Fruit fly (Drosophila melanogaster) whole organism, embryonic: ENCODE data around the gene Pop5.

Experiments
- B-H1 ChIP-seq: fragments of 200-800 bp; sonication (Bioruptor generic); IDR thresholded peaks from 3 replicates; pipeline ENCODE4 v1.3.6; 2022; ENCODE audit warnings: missing biosample characterization, missing genetic modification characterization
- C15 ChIP-seq: fragments of 200-800 bp; sonication (Bioruptor generic); IDR thresholded peaks from 3 replicates; pipeline ENCODE4 v1.3.6; 2022; ENCODE audit warnings: missing biosample characterization, missing genetic modification characterization
- CG10321 ChIP-seq: fragments of 200-800 bp; sonication (Bioruptor generic); IDR thresholded peaks from 2 replicates; pipeline ENCODE4 v1.3.6; 2022; ENCODE audit warnings: missing biosample characterization, missing genetic modification characterization
- CG11456 ChIP-seq: fragments of 200-800 bp; sonication (Bioruptor generic); IDR thresholded peaks from 3 replicates; pipeline ENCODE4 v1.3.6; 2022; ENCODE audit warnings: missing biosample characterization, missing genetic modification characterization
- CG12104 ChIP-seq: fragments of 200-800 bp; sonication (Bioruptor generic); optimal IDR thresholded peaks from 3 replicates; lab custom pipeline; 2016; ENCODE audit warnings: missing biosample characterization, missing genetic modification characterization
- CG12769 ChIP-seq: fragments of 200-800 bp; sonication (Bioruptor generic); optimal IDR thresholded peaks from 2 replicates; lab custom pipeline; 2019; ENCODE audit warnings: missing biosample characterization, mild to moderate bottlenecking, missing genetic modification characterization, moderate library complexity
- CG13624 ChIP-seq: fragments of 200-800 bp; sonication (Bioruptor generic); optimal IDR thresholded peaks from 2 replicates; lab custom pipeline; 2016; ENCODE audit warnings: missing biosample characterization, missing genetic modification characterization
- CG1647 ChIP-seq: fragments of 200-800 bp; sonication (Bioruptor generic); optimal IDR thresholded peaks from 3 replicates; lab custom pipeline; 2016; ENCODE audit warnings: missing biosample characterization, missing genetic modification characterization
- CG17802 ChIP-seq: fragments of 200-800 bp; sonication (Bioruptor generic); optimal IDR thresholded peaks from 2 replicates; lab custom pipeline; 2018; ENCODE audit warnings: missing biosample characterization, mild to moderate bottlenecking, missing genetic modification characterization, moderate library complexity
- CG17829 ChIP-seq: fragments of 200-800 bp; optimal IDR thresholded peaks from 2 replicates; lab custom pipeline; 2019; ENCODE audit warnings: missing biosample characterization, mild to moderate bottlenecking, missing genetic modification characterization, moderate library complexity
- CG2116 ChIP-seq: fragments of 200-800 bp; sonication (Bioruptor generic); optimal IDR thresholded peaks from 3 replicates; lab custom pipeline; 2018; ENCODE audit warnings: missing biosample characterization, mild to moderate bottlenecking, missing genetic modification characterization
- CG4282 ChIP-seq: fragments of 200-800 bp; sonication (Bioruptor generic); optimal IDR thresholded peaks from 2 replicates; lab custom pipeline; 2016; ENCODE audit warnings: missing biosample characterization, missing genetic modification characterization
- CG4360 ChIP-seq: fragments of 200-800 bp; sonication (Bioruptor generic); IDR thresholded peaks from 2 replicates; pipeline ENCODE4 v1.3.6; 2022; ENCODE audit warnings: missing biosample characterization, missing genetic modification characterization
- CG6689 ChIP-seq: fragments of 200-800 bp; sonication (Bioruptor generic); IDR thresholded peaks from 2 replicates; pipeline ENCODE4 v1.3.6; 2022; ENCODE audit warnings: missing biosample characterization, missing genetic modification characterization
- CG9932 ChIP-seq: fragments of 200-800 bp; sonication (Bioruptor generic); IDR thresholded peaks from 2 replicates; pipeline ENCODE4 v1.3.6; 2022; ENCODE audit warnings: missing biosample characterization, missing genetic modification characterization
- Fer1 ChIP-seq: fragments of 200-800 bp; sonication (Bioruptor generic); optimal IDR thresholded peaks from 2 replicates; lab custom pipeline; 2017; ENCODE audit warnings: missing biosample characterization, mild to moderate bottlenecking, missing genetic modification characterization
- Fer3 ChIP-seq: fragments of 200-800 bp; sonication (Bioruptor generic); optimal IDR thresholded peaks from 2 replicates; lab custom pipeline; 2018; ENCODE audit warnings: missing biosample characterization, mild to moderate bottlenecking, missing genetic modification characterization, moderate library complexity
- HLH3B ChIP-seq: fragments of 200-800 bp; sonication (Bioruptor generic); IDR thresholded peaks from 2 replicates; pipeline ENCODE4 v1.3.6; 2022; ENCODE audit warnings: missing biosample characterization, missing genetic modification characterization
- Hmr ChIP-seq: fragments of 200-800 bp; sonication (Bioruptor generic); optimal IDR thresholded peaks from 3 replicates; lab custom pipeline; 2017; ENCODE audit warnings: mild to moderate bottlenecking, missing biosample characterization, missing genetic modification reagents, missing genetic modification characterization
- Hsf ChIP-seq: fragments of 200-800 bp; sonication (Bioruptor generic); optimal IDR thresholded peaks from 3 replicates; lab custom pipeline; 2016; ENCODE audit warnings: missing biosample characterization, missing genetic modification characterization
- Max ChIP-seq: fragments of 200-800 bp; sonication (Bioruptor generic); optimal IDR thresholded peaks from 2 replicates; lab custom pipeline; 2016; ENCODE audit warnings: missing biosample characterization, mild to moderate bottlenecking, missing genetic modification characterization
- Myb ChIP-seq: fragments of 200-800 bp; sonication (Bioruptor generic); optimal IDR thresholded peaks from 2 replicates; lab custom pipeline; 2016; ENCODE audit warnings: missing biosample characterization, missing genetic modification characterization
- Nf-YB ChIP-seq: fragments of 200-800 bp; sonication (Bioruptor generic); optimal IDR thresholded peaks from 3 replicates; lab custom pipeline; 2019; ENCODE audit warnings: missing biosample characterization, mild to moderate bottlenecking, missing genetic modification characterization, moderate library complexity
- Ptx1 ChIP-seq: fragments of 200-800 bp; sonication (Bioruptor generic); IDR thresholded peaks from 2 replicates; pipeline ENCODE4 v1.3.6; 2022; ENCODE audit warnings: missing biosample characterization, missing genetic modification characterization
- amos ChIP-seq: fragments of 200-800 bp; sonication (Bioruptor generic); IDR thresholded peaks from 2 replicates; pipeline ENCODE4 v1.3.6; 2022; ENCODE audit warnings: missing biosample characterization, missing genetic modification characterization; ENCODE audit not compliant: partially characterized antibody
- ap ChIP-seq: fragments of 200-800 bp; sonication (Bioruptor generic); IDR thresholded peaks from 2 replicates; pipeline ENCODE4 v1.3.6; 2022; ENCODE audit warnings: missing biosample characterization, missing genetic modification characterization
- ara ChIP-seq: fragments of 200-800 bp; sonication (Bioruptor generic); IDR thresholded peaks from 2 replicates; pipeline ENCODE4 v1.3.6; 2022; ENCODE audit warnings: missing biosample characterization, missing genetic modification characterization
- chn ChIP-seq: fragments of 200-800 bp; sonication (Bioruptor generic); optimal IDR thresholded peaks from 2 replicates; lab custom pipeline; 2016; ENCODE audit warnings: missing biosample characterization, missing genetic modification characterization
- ci ChIP-seq: fragments of 200-800 bp; sonication (Bioruptor generic); IDR thresholded peaks from 3 replicates; pipeline ENCODE4 v1.3.6; 2022; ENCODE audit warnings: missing biosample characterization, missing genetic modification characterization
- dati ChIP-seq: fragments of 200-800 bp; sonication (Bioruptor generic); IDR thresholded peaks from 2 replicates; pipeline ENCODE4 v1.3.6; 2022; ENCODE audit warnings: missing biosample characterization, missing genetic modification characterization
- ftz-f1 ChIP-seq: fragments of 200-800 bp; sonication (Bioruptor generic); optimal IDR thresholded peaks from 2 replicates; lab custom pipeline; 2016; ENCODE audit warnings: missing biosample characterization, missing genetic modification characterization
- fu2 ChIP-seq: fragments of 200-800 bp; sonication (Bioruptor generic); optimal IDR thresholded peaks from 2 replicates; lab custom pipeline; 2016; ENCODE audit warnings: missing biosample characterization, missing genetic modification characterization
- gcm2 ChIP-seq: fragments of 200-800 bp; sonication (Bioruptor generic); optimal IDR thresholded peaks from 2 replicates; lab custom pipeline; 2016; ENCODE audit warnings: missing biosample characterization, missing genetic modification characterization
- insv ChIP-seq, 2 experiments: fragments of 200-800 bp; sonication (Bioruptor generic); optimal IDR thresholded peaks; 3 replicates each; lab custom pipeline; 2016 to 2018; ENCODE audit warnings: missing biosample characterization in 2 of 2, missing genetic modification characterization in 2 of 2
- inv ChIP-seq: fragments of 200-800 bp; sonication (Bioruptor generic); IDR thresholded peaks from 2 replicates; pipeline ENCODE4 v1.3.6; 2022; ENCODE audit warnings: missing biosample characterization, missing genetic modification characterization; ENCODE audit not compliant: partially characterized antibody
- ken ChIP-seq: fragments of 200-800 bp; sonication (Bioruptor generic); IDR thresholded peaks from 3 replicates; pipeline ENCODE4 v1.3.6; 2022; ENCODE audit warnings: missing biosample characterization, missing genetic modification characterization
- knrl ChIP-seq: fragments of 200-800 bp; sonication (Bioruptor generic); IDR thresholded peaks from 3 replicates; pipeline ENCODE4 v1.3.6; 2022; ENCODE audit warnings: missing biosample characterization, missing genetic modification characterization; ENCODE audit not compliant: partially characterized antibody
- mam ChIP-seq: fragments of 200-800 bp; sonication (Bioruptor generic); optimal IDR thresholded peaks from 3 replicates; lab custom pipeline; 2016; ENCODE audit warnings: missing biosample characterization, missing genetic modification characterization
- row ChIP-seq: fragments of 200-800 bp; sonication (Bioruptor generic); IDR thresholded peaks from 3 replicates; pipeline ENCODE4 v1.3.6; 2022; ENCODE audit warnings: missing biosample characterization, missing genetic modification characterization
- salm ChIP-seq: fragments of 200-800 bp; sonication (Bioruptor generic); optimal IDR thresholded peaks from 2 replicates; lab custom pipeline; 2018; ENCODE audit warnings: missing biosample characterization, mild to moderate bottlenecking, missing genetic modification characterization
- sisA ChIP-seq: fragments of 200-800 bp; sonication (Bioruptor generic); IDR thresholded peaks from 2 replicates; pipeline ENCODE4 v1.3.6; 2022; ENCODE audit warnings: missing biosample characterization, missing genetic modification characterization
- slp2 ChIP-seq: fragments of 200-800 bp; sonication (Bioruptor generic); optimal IDR thresholded peaks from 2 replicates; lab custom pipeline; 2016; ENCODE audit warnings: missing biosample characterization, missing genetic modification characterization
- sna ChIP-seq: fragments of 200-800 bp; sonication (Bioruptor generic); IDR thresholded peaks from 2 replicates; pipeline ENCODE4 v1.3.6; 2022; ENCODE audit warnings: missing biosample characterization, missing genetic modification characterization; ENCODE audit not compliant: partially characterized antibody
- tio ChIP-seq: fragments of 200-800 bp; sonication (Bioruptor generic); optimal IDR thresholded peaks from 2 replicates; lab custom pipeline; 2017; ENCODE audit warnings: missing biosample characterization, missing genetic modification characterization, inconsistent platforms
- tll ChIP-seq, 2 experiments: fragments of 200-800 bp in 1 of 2; fragments of >200 bp in 1 of 2; sonication (Bioruptor generic) in 1 of 2; optimal IDR thresholded peaks; 2 replicates each; lab custom pipeline; 2017 to 2019; ENCODE audit warnings: missing biosample characterization in 2 of 2, missing genetic modification characterization in 2 of 2, mild to moderate bottlenecking in 1 of 2, moderate library complexity in 1 of 2
- usp ChIP-seq: fragments of >200 bp; optimal IDR thresholded peaks from 2 replicates; lab custom pipeline; 2017; ENCODE audit warnings: missing biosample characterization, missing genetic modification characterization
- vfl ChIP-seq: fragments of 200-800 bp; sonication (Bioruptor generic); optimal IDR thresholded peaks from 2 replicates; lab custom pipeline; 2016; ENCODE audit warnings: missing biosample characterization, missing genetic modification characterization
- wek ChIP-seq: fragments of 200-800 bp; sonication (Bioruptor generic); optimal IDR thresholded peaks from 3 replicates; lab custom pipeline; 2018; ENCODE audit warnings: missing biosample characterization, mild to moderate bottlenecking, missing genetic modification characterization, moderate library complexity
- zfh2 ChIP-seq: fragments of 200-800 bp; sonication (Bioruptor generic); optimal IDR thresholded peaks from 2 replicates; lab custom pipeline; 2016; ENCODE audit warnings: missing biosample characterization, missing genetic modification characterization

Pop5 gene

dm6 chr3L:17015663-17016575 is 28.9 kb downstream of the Pop5 start, which contains the start of the genes CG6664 and CG7728 (continued):
- peak; percentile 35 for TF ChIP-seq vfl (GFP tag; lab: Kevin White, UChicago)
- peak; percentile 18 for TF ChIP-seq slp2 (GFP tag; lab: Kevin White, UChicago)
- TF ChIP-seq salm (tag; lab: Kevin White, UChicago), result no peak
- TF ChIP-seq CG9932 (GFP tag; lab: Robert Waterston, UW), result peak; percentile 86
- TF ChIP-seq CG2116 (GFP tag; lab: Kevin White, UChicago), result peak; percentile 42
- peak in 1 of 2 experiments; percentile 59 for TF ChIP-seq tll (GFP tag; optimal IDR thresholded peaks at IDR 0.05; lab: Kevin White, UChicago)
- no peak for TF ChIP-seq wek
- no peak for TF ChIP-seq insv (GFP tag; optimal IDR thresholded peaks at IDR 0.05; lab: Kevin White, UChicago)
- TF ChIP-seq inv (GFP tag; lab: Robert Waterston, UW), result peak; percentile 39; the same call in 1 of the 2 replicates
- peak; percentile 66 for TF ChIP-seq mam (GFP tag; lab: Kevin White, UChicago)
- TF ChIP-seq knrl (GFP tag; lab: Robert Waterston, UW), result peak; percentile 59; the same call in 2 of the 3 replicates
- TF ChIP-seq C15 (GFP tag; lab: Robert Waterston, UW), result 0 out of 3 replicates have a peak, but pooled peaks have one; percentile 23
- TF ChIP-seq ara (GFP tag; lab: Robert Waterston, UW), result no peak
- TF ChIP-seq row, result peak; percentile 88
- peak; percentile 60 for TF ChIP-seq sisA (GFP tag; lab: Robert Waterston, UW)
- TF ChIP-seq B-H1 (GFP tag; lab: Robert Waterston, UW), result 0 out of 3 replicates have a peak, but pooled peaks have one; percentile 13
- TF ChIP-seq CG13624 (GFP tag; lab: Kevin White, UChicago), result peak; percentile 37
- peak; percentile 7 for TF ChIP-seq chn (GFP tag; lab: Kevin White, UChicago)
- peak; percentile 60 for TF ChIP-seq Ptx1
- TF ChIP-seq CG1647 (GFP tag; lab: Kevin White, UChicago), result peak; percentile 47
- TF ChIP-seq Hmr, result peak; percentile 58
- TF ChIP-seq Hsf (GFP tag; lab: Kevin White, UChicago), result peak; percentile 46
- TF ChIP-seq ap (GFP tag; lab: Robert Waterston, UW), result no peak
- peak; percentile 76 for TF ChIP-seq ken
- no peak for TF ChIP-seq CG4360
- no peak for TF ChIP-seq gcm2 (GFP tag; lab: Kevin White, UChicago)
- peak; percentile 19 for TF ChIP-seq fu2 (GFP tag; lab: Kevin White, UChicago)
- TF ChIP-seq zfh2 (GFP tag; lab: Kevin White, UChicago), result peak; percentile 33
- peak; percentile 36; the same call in 1 of the 2 replicates for TF ChIP-seq sna
- TF ChIP-seq dati (GFP tag; lab: Robert Waterston, UW), result no peak
- TF ChIP-seq usp (GFP tag; lab: Kevin White, UChicago), result no peak
- no peak for TF ChIP-seq tio (GFP tag; lab: Kevin White, UChicago)
- TF ChIP-seq ftz-f1 (GFP tag; lab: Kevin White, UChicago), result no peak
- peak; percentile 46 for TF ChIP-seq Max
- TF ChIP-seq CG4282, result no peak
- TF ChIP-seq ci (GFP tag; lab: Robert Waterston, UW), result peak; percentile 70
- peak; percentile 52 for TF ChIP-seq CG12104 (GFP tag; lab: Kevin White, UChicago)
- TF ChIP-seq Myb, result peak; percentile 12
- TF ChIP-seq CG17802, result peak; percentile 15
- no peak for TF ChIP-seq CG10321
- peak; percentile 31 for TF ChIP-seq CG17829 (tag; lab: Kevin White, UChicago)
- TF ChIP-seq CG12769 (tag; lab: Kevin White, UChicago), result no peak
- 0 out of 2 replicates have a peak, but pooled peaks have one; percentile 16 for TF ChIP-seq CG6689 (GFP tag; lab: Robert Waterston, UW)
- TF ChIP-seq amos (GFP tag; lab: Robert Waterston, UW), result peak; percentile 60; the same call in 1 of the 2 replicates
- peak; percentile 74; the same call in 2 of the 3 replicates for TF ChIP-seq CG11456
- TF ChIP-seq HLH3B (GFP tag; lab: Robert Waterston, UW), result peak; percentile 31; the same call in 1 of the 2 replicates
- TF ChIP-seq Nf-YB (GFP tag; lab: Kevin White, UChicago), result peak; percentile 30
- peak; percentile 28 for TF ChIP-seq Fer1 (GFP tag; lab: Kevin White, UChicago)
- no peak for TF ChIP-seq Fer3 (tag; lab: Kevin White, UChicago)
